Worm (Caenorhabditis elegans): Measurements from ENCODE around the gene F11D5.6.

- no peak for TF ChIP-seq elt-3 (tag; optimal IDR thresholded peaks at IDR 0.05)
- no peak for TF ChIP-seq pha-4 (tag; optimal IDR thresholded peaks at IDR 0.05)
- no peak for TF ChIP-seq nhr-12 (tag; optimal IDR thresholded peaks at IDR 0.05)
- no peak for TF ChIP-seq cnd-1 (tag; optimal IDR thresholded peaks at IDR 0.05)
- no peak for TF ChIP-seq unc-62 (GFP tag; optimal IDR thresholded peaks at IDR 0.05)
- TF ChIP-seq unc-39 (tag; optimal IDR thresholded peaks at IDR 0.05): no peak
- no peak for TF ChIP-seq unc-120 (tag; optimal IDR thresholded peaks at IDR 0.05; ENCODE audit: poor library complexity, severe bottlenecking)
- TF ChIP-seq hlh-1 (tag; optimal IDR thresholded peaks at IDR 0.05): no peak
- TF ChIP-seq mab-5 (tag; optimal IDR thresholded peaks at IDR 0.05): no peak
- TF ChIP-seq lsy-2 (tag; optimal IDR thresholded peaks at IDR 0.05): no peak
- TF ChIP-seq nhr-28 (tag; optimal IDR thresholded peaks at IDR 0.05): no peak
Measured at ce11 chrX:3369442-3369841, 43.4 kb upstream of the F11D5.6 start.
